Fruit fly (Drosophila melanogaster) whole organism, embryonic: ENCODE results near the gene CG5850.

Experiments
- Atf-2 ChIP-seq: fragments of 200-800 bp; sonication (Bioruptor generic); optimal IDR thresholded peaks from 2 replicates; lab custom pipeline; 2016; ENCODE audit warnings: missing biosample characterization, missing genetic modification characterization
- BEAF-32 ChIP-seq: fragments of 200-800 bp; sonication (Bioruptor generic); optimal IDR thresholded peaks from 3 replicates; lab custom pipeline; 2017; ENCODE audit warnings: missing biosample characterization, missing genetic modification characterization, mild to moderate bottlenecking, moderate library complexity, missing genetic modification reagents
- CG10147 ChIP-seq: fragments of 200-800 bp; sonication (Bioruptor generic); optimal IDR thresholded peaks from 2 replicates; lab custom pipeline; 2019; ENCODE audit warnings: missing biosample characterization, mild to moderate bottlenecking, missing genetic modification characterization, moderate library complexity
- CG10366 ChIP-seq: fragments of 200-800 bp; sonication (Bioruptor generic); IDR thresholded peaks from 2 replicates; pipeline ENCODE4 v1.3.6; 2022; ENCODE audit warnings: missing biosample characterization, missing genetic modification characterization
- CG12391 ChIP-seq: fragments of 200-800 bp; sonication (Bioruptor generic); optimal IDR thresholded peaks from 3 replicates; lab custom pipeline; 2018; ENCODE audit warnings: missing biosample characterization, mild to moderate bottlenecking, missing genetic modification characterization, moderate library complexity
- CG16813 ChIP-seq: fragments of 200-800 bp; sonication (Bioruptor generic); IDR thresholded peaks from 3 replicates; pipeline ENCODE4 v1.3.6; 2022; ENCODE audit warnings: missing biosample characterization, missing genetic modification characterization; ENCODE audit not compliant: partially characterized antibody
- CG16815 ChIP-seq: fragments of 200-800 bp; sonication (Bioruptor generic); optimal IDR thresholded peaks from 3 replicates; lab custom pipeline; 2017; ENCODE audit warnings: missing biosample characterization, mild to moderate bottlenecking, missing genetic modification characterization
- CG17186 ChIP-seq: fragments of 200-800 bp; sonication (Bioruptor generic); optimal IDR thresholded peaks from 3 replicates; lab custom pipeline; 2017; ENCODE audit warnings: missing biosample characterization, missing genetic modification reagents, missing genetic modification characterization
- CG17361 ChIP-seq: fragments of 200-800 bp; sonication (Bioruptor generic); IDR thresholded peaks from 3 replicates; pipeline ENCODE4 v1.3.6; 2022; ENCODE audit warnings: missing biosample characterization, missing genetic modification characterization
- CG1832 ChIP-seq: fragments of 200-800 bp; sonication (Bioruptor generic); optimal IDR thresholded peaks from 2 replicates; lab custom pipeline; 2017; ENCODE audit warnings: missing biosample characterization, mild to moderate bottlenecking, missing genetic modification characterization, inconsistent platforms
- CG2116 ChIP-seq: fragments of 200-800 bp; sonication (Bioruptor generic); optimal IDR thresholded peaks from 3 replicates; lab custom pipeline; 2018; ENCODE audit warnings: missing biosample characterization, mild to moderate bottlenecking, missing genetic modification characterization
- CG2129 ChIP-seq: fragments of 200-800 bp; sonication (Bioruptor generic); IDR thresholded peaks from 2 replicates; pipeline ENCODE4 v1.3.6; 2022; ENCODE audit warnings: missing biosample characterization, missing genetic modification characterization; ENCODE audit not compliant: partially characterized antibody
- CG2199 ChIP-seq: fragments of 200-800 bp; sonication (Bioruptor generic); IDR thresholded peaks from 3 replicates; pipeline ENCODE4 v1.3.6; 2022; ENCODE audit warnings: missing biosample characterization, missing genetic modification characterization
- CG3065 ChIP-seq: fragments of 200-800 bp; sonication (Bioruptor generic); optimal IDR thresholded peaks from 2 replicates; lab custom pipeline; 2016; ENCODE audit warnings: missing biosample characterization, missing genetic modification characterization
- CG31365 ChIP-seq: fragments of 200-800 bp; sonication (Bioruptor generic); optimal IDR thresholded peaks from 2 replicates; lab custom pipeline; 2018; ENCODE audit warnings: missing biosample characterization, mild to moderate bottlenecking, missing genetic modification characterization
- CG3407 ChIP-seq: fragments of 200-800 bp; sonication (Bioruptor generic); optimal IDR thresholded peaks from 2 replicates; lab custom pipeline; 2018; ENCODE audit warnings: missing biosample characterization, mild to moderate bottlenecking, missing genetic modification characterization
- CG8290 ChIP-seq, 3 experiments: fragments of 200-800 bp; sonication (Bioruptor generic); optimal IDR thresholded peaks; 2 replicates each; lab custom pipeline; 2016 to 2019; ENCODE audit warnings: missing biosample characterization in 3 of 3, missing genetic modification characterization in 3 of 3, mild to moderate bottlenecking in 2 of 3, moderate library complexity in 1 of 3
- CG8944 ChIP-seq: fragments of 200-800 bp; sonication (Bioruptor generic); optimal IDR thresholded peaks from 3 replicates; lab custom pipeline; 2016; ENCODE audit warnings: missing biosample characterization, missing genetic modification characterization
- CTCF ChIP-seq: fragments of 200-800 bp; sonication (Bioruptor generic); optimal IDR thresholded peaks from 2 replicates; lab custom pipeline; 2017; ENCODE audit warnings: missing biosample characterization, mild to moderate bottlenecking, missing genetic modification characterization, moderate library complexity
- CkIIα-i1 ChIP-seq: fragments of 200-800 bp; sonication (Bioruptor generic); IDR thresholded peaks from 2 replicates; pipeline ENCODE4 v1.3.6; 2022; ENCODE audit warnings: missing biosample characterization, missing genetic modification characterization
- Dek ChIP-seq: fragments of 200-800 bp; sonication (Bioruptor generic); optimal IDR thresholded peaks from 3 replicates; lab custom pipeline; 2019; ENCODE audit warnings: missing biosample characterization, mild to moderate bottlenecking, missing genetic modification characterization, moderate library complexity
- Dref ChIP-seq: fragments of 200-800 bp; sonication (Bioruptor generic); IDR thresholded peaks from 2 replicates; pipeline ENCODE4 v1.3.6; 2022; ENCODE audit warnings: missing biosample characterization, missing genetic modification characterization
- Ets65A ChIP-seq: fragments of 200-800 bp; sonication (Bioruptor generic); peaks from one replicate; lab custom pipeline; 2016; ENCODE audit warnings: missing biosample characterization, missing genetic modification characterization
- Hey ChIP-seq: fragments of 200-800 bp; sonication (Bioruptor generic); optimal IDR thresholded peaks from 3 replicates; lab custom pipeline; 2018; ENCODE audit warnings: missing biosample characterization, mild to moderate bottlenecking, missing genetic modification characterization
- Hr51 ChIP-seq, 2 experiments: fragments of 200-800 bp; sonication (Bioruptor generic); optimal IDR thresholded peaks; 2 replicates in 1 of 2; 3 replicates in 1 of 2; lab custom pipeline; 2016 to 2018; ENCODE audit warnings: missing biosample characterization in 2 of 2, missing genetic modification characterization in 2 of 2, mild to moderate bottlenecking in 1 of 2, moderate library complexity in 1 of 2
- Hsf ChIP-seq: fragments of 200-800 bp; sonication (Bioruptor generic); optimal IDR thresholded peaks from 3 replicates; lab custom pipeline; 2016; ENCODE audit warnings: missing biosample characterization, missing genetic modification characterization
- Lhr ChIP-seq: fragments of 200-800 bp; sonication (Bioruptor generic); optimal IDR thresholded peaks from 3 replicates; lab custom pipeline; 2017; ENCODE audit warnings: mild to moderate bottlenecking, missing biosample characterization, missing genetic modification reagents, missing genetic modification characterization
- MESR4 ChIP-seq: fragments of 200-800 bp; sonication (Bioruptor generic); optimal IDR thresholded peaks from 2 replicates; lab custom pipeline; 2018; ENCODE audit warnings: missing biosample characterization, mild to moderate bottlenecking, missing genetic modification characterization, moderate library complexity
- Max ChIP-seq: fragments of 200-800 bp; sonication (Bioruptor generic); optimal IDR thresholded peaks from 2 replicates; lab custom pipeline; 2016; ENCODE audit warnings: missing biosample characterization, mild to moderate bottlenecking, missing genetic modification characterization
- Myb ChIP-seq: fragments of 200-800 bp; sonication (Bioruptor generic); optimal IDR thresholded peaks from 2 replicates; lab custom pipeline; 2016; ENCODE audit warnings: missing biosample characterization, missing genetic modification characterization
- Opbp ChIP-seq: fragments of 200-800 bp; sonication (Bioruptor generic); IDR thresholded peaks from 3 replicates; pipeline ENCODE4 v1.3.6; 2022; ENCODE audit warnings: missing biosample characterization, missing genetic modification characterization; ENCODE audit not compliant: partially characterized antibody
- Six4 ChIP-seq: fragments of 200-800 bp; sonication (Bioruptor generic); optimal IDR thresholded peaks from 2 replicates; lab custom pipeline; 2016; ENCODE audit warnings: missing biosample characterization, missing genetic modification characterization
- Sry-δ ChIP-seq: fragments of 200-800 bp; sonication (Bioruptor generic); optimal IDR thresholded peaks from 2 replicates; lab custom pipeline; 2016; ENCODE audit warnings: missing biosample characterization, missing genetic modification characterization
- YL-1 ChIP-seq: fragments of 200-800 bp; sonication (Bioruptor generic); optimal IDR thresholded peaks from 3 replicates; lab custom pipeline; 2017; ENCODE audit warnings: missing biosample characterization, mild to moderate bottlenecking, missing genetic modification characterization
- bigmax ChIP-seq: fragments of 200-800 bp; sonication (Bioruptor generic); optimal IDR thresholded peaks from 2 replicates; lab custom pipeline; 2018; ENCODE audit warnings: missing biosample characterization, mild to moderate bottlenecking, missing genetic modification characterization
- crp ChIP-seq, 2 experiments: fragments of 200-800 bp; sonication (Bioruptor generic); optimal IDR thresholded peaks; 2 replicates in 1 of 2; 3 replicates in 1 of 2; lab custom pipeline; 2017; ENCODE audit warnings: missing biosample characterization in 2 of 2, missing genetic modification characterization in 2 of 2, mild to moderate bottlenecking in 1 of 2, moderate library complexity in 1 of 2
- cwo ChIP-seq: fragments of 200-800 bp; sonication (Bioruptor generic); optimal IDR thresholded peaks from 3 replicates; lab custom pipeline; 2017; ENCODE audit warnings: missing biosample characterization, missing genetic modification characterization, mild to moderate bottlenecking, moderate library complexity, missing genetic modification reagents
- gfzf ChIP-seq: fragments of 200-800 bp; sonication (Bioruptor generic); optimal IDR thresholded peaks from 2 replicates; lab custom pipeline; 2016; ENCODE audit warnings: missing biosample characterization, mild to moderate bottlenecking, missing genetic modification characterization, moderate library complexity
- kay ChIP-seq: fragments of 200-800 bp; sonication (Bioruptor generic); optimal IDR thresholded peaks from 2 replicates; lab custom pipeline; 2016; ENCODE audit warnings: missing biosample characterization, missing genetic modification characterization
- kni ChIP-seq: fragments of 200-800 bp; sonication (Bioruptor generic); optimal IDR thresholded peaks from 3 replicates; lab custom pipeline; 2017; ENCODE audit warnings: mild to moderate bottlenecking, missing biosample characterization, missing genetic modification reagents, missing genetic modification characterization
- lilli ChIP-seq: fragments of 200-800 bp; sonication (Bioruptor generic); optimal IDR thresholded peaks from 3 replicates; lab custom pipeline; 2016; ENCODE audit warnings: missing biosample characterization, missing genetic modification characterization
- nau ChIP-seq: fragments of 200-800 bp; sonication (Bioruptor generic); optimal IDR thresholded peaks from 3 replicates; lab custom pipeline; 2017; ENCODE audit warnings: missing biosample characterization, mild to moderate bottlenecking, missing genetic modification characterization, missing genetic modification reagents
- sd ChIP-seq: fragments of 200-800 bp; sonication (Bioruptor generic); optimal IDR thresholded peaks from 3 replicates; lab custom pipeline; 2018; ENCODE audit warnings: missing biosample characterization, mild to moderate bottlenecking, missing genetic modification characterization, moderate library complexity
- sens ChIP-seq: fragments of 200-800 bp; sonication (Bioruptor generic); peaks from one replicate; lab custom pipeline; 2016; ENCODE audit warnings: missing biosample characterization, missing genetic modification characterization
- stwl ChIP-seq: fragments of 200-800 bp; sonication (Bioruptor generic); optimal IDR thresholded peaks from 3 replicates; lab custom pipeline; 2018; ENCODE audit warnings: missing biosample characterization, mild to moderate bottlenecking, missing genetic modification characterization, moderate library complexity
- sug ChIP-seq: fragments of 200-800 bp; optimal IDR thresholded peaks from 2 replicates; lab custom pipeline; 2019; ENCODE audit warnings: missing biosample characterization, mild to moderate bottlenecking, missing genetic modification characterization, moderate library complexity
- tio ChIP-seq: fragments of 200-800 bp; sonication (Bioruptor generic); optimal IDR thresholded peaks from 2 replicates; lab custom pipeline; 2017; ENCODE audit warnings: missing biosample characterization, missing genetic modification characterization, inconsistent platforms
- tna ChIP-seq: fragments of 200-800 bp; sonication (Bioruptor generic); IDR thresholded peaks from 2 replicates; pipeline ENCODE4 v1.3.6; 2022; ENCODE audit warnings: missing biosample characterization, missing genetic modification characterization; ENCODE audit not compliant: partially characterized antibody

Gene CG5850

dm6 chr2L:9912570-9913260 is 51.0 kb downstream of the CG5850 start, which contains the start of the genes Etl1 and Srp54:
TSS of gene Etl1 (minus strand) at chr2L:9912608.
TSS of gene Srp54 (plus strand) at chr2L:9912911.
- TF ChIP-seq Six4 (no peak), Max (GFP tag; lab: Kevin White, UChicago) (peak; percentile 5), sens (peak; percentile 76), Dek (tag; lab: Kevin White, UChicago) (no peak), CG2116 (GFP tag; lab: Kevin White, UChicago) (peak; percentile 91), Hey (tag; lab: Kevin White, UChicago) (no peak), CG17361 (peak; percentile 27; the same call in 1 of the 3 replicates), CG16813 (GFP tag; lab: Robert Waterston, UW) (0 out of 3 replicates have a peak, but pooled peaks have one; percentile 1), CTCF (GFP tag; lab: Kevin White, UChicago) (peak; percentile 3), Opbp (GFP tag; lab: Robert Waterston, UW) (peak; percentile 4; the same call in 1 of the 3 replicates), bigmax (GFP tag; lab: Kevin White, UChicago) (peak; percentile 75), CG3065 (GFP tag; lab: Kevin White, UChicago) (no peak), nau (GFP tag; lab: Kevin White, UChicago) (no peak), kni (GFP tag; lab: Kevin White, UChicago) (no peak), CG31365 (tag; lab: Kevin White, UChicago) (no peak), tna (GFP tag; lab: Robert Waterston, UW) (no peak), stwl (tag; lab: Kevin White, UChicago) (peak; percentile 71), gfzf (GFP tag; lab: Kevin White, UChicago) (peak; percentile 67), cwo (no peak), kay (GFP tag; lab: Kevin White, UChicago) (no peak), Ets65A (GFP tag; lab: Kevin White, UChicago) (peak; percentile 33), CG16815 (GFP tag; lab: Kevin White, UChicago) (no peak), Hsf (no peak), CG3407 (no peak), sd (tag; lab: Kevin White, UChicago) (peak; percentile 20), CG17186 (GFP tag; lab: Kevin White, UChicago) (peak; percentile 68), CG8944 (GFP tag; lab: Kevin White, UChicago) (no peak), CG8290 (GFP tag; optimal IDR thresholded peaks at IDR 0.05; lab: Kevin White, UChicago) (peak; percentile 10), CG8290 (tag; optimal IDR thresholded peaks at IDR 0.05; lab: Kevin White, UChicago) (no peak), crp (GFP tag; optimal IDR thresholded peaks at IDR 0.05; lab: Kevin White, UChicago) (peak in 1 of 2 experiments; percentile 8), Hr51 (GFP tag; optimal IDR thresholded peaks at IDR 0.05; lab: Kevin White, UChicago) (no peak), Dref (GFP tag; lab: Robert Waterston, UW) (peak; percentile 56), tio (GFP tag; lab: Kevin White, UChicago) (no peak), lilli (GFP tag; lab: Kevin White, UChicago) (no peak), CG12391 (tag; lab: Kevin White, UChicago) (peak; percentile 22), Lhr (GFP tag; lab: Kevin White, UChicago) (peak; percentile 26), CG1832 (GFP tag; lab: Kevin White, UChicago) (no peak), Atf-2 (GFP tag; lab: Kevin White, UChicago) (no peak), sug (tag; lab: Kevin White, UChicago) (peak; percentile 9), MESR4 (peak; percentile 88), CG10366 (GFP tag; lab: Robert Waterston, UW) (no peak), BEAF-32 (GFP tag; lab: Kevin White, UChicago) (peak; percentile 63), CG10147 (GFP tag; lab: Kevin White, UChicago) (no peak), Sry-δ (GFP tag; lab: Kevin White, UChicago) (peak; percentile 28), YL-1 (GFP tag; lab: Kevin White, UChicago) (peak; percentile 52), CkIIα-i1 (GFP tag; lab: Robert Waterston, UW) (no peak), Myb (GFP tag; lab: Kevin White, UChicago) (peak; percentile 6), CG2199 (GFP tag; lab: Robert Waterston, UW) (no peak), CG2129 (GFP tag; lab: Robert Waterston, UW) (no peak)
